Fruit fly (Drosophila melanogaster) whole organism, embryonic: ENCODE measurements around the gene CG8319.

Source experiments
- CG1024 ChIP-seq: fragments of 200-800 bp; sonication (Bioruptor generic); IDR thresholded peaks from 2 replicates; pipeline ENCODE4 v1.3.6; 2022; ENCODE audit warnings: missing biosample characterization, missing genetic modification characterization
- CG13296 ChIP-seq: fragments of 200-800 bp; sonication (Bioruptor generic); optimal IDR thresholded peaks from 3 replicates; lab custom pipeline; 2018; ENCODE audit warnings: missing biosample characterization, mild to moderate bottlenecking, missing genetic modification characterization
- CG13624 ChIP-seq: fragments of 200-800 bp; sonication (Bioruptor generic); optimal IDR thresholded peaks from 2 replicates; lab custom pipeline; 2016; ENCODE audit warnings: missing biosample characterization, missing genetic modification characterization
- CG14860 ChIP-seq: fragments of 200-800 bp; sonication (Bioruptor generic); IDR thresholded peaks from 3 replicates; pipeline ENCODE4 v1.3.6; 2022; ENCODE audit warnings: missing biosample characterization, missing genetic modification characterization; ENCODE audit not compliant: partially characterized antibody
- CG15479 ChIP-seq: fragments of 200-800 bp; sonication (Bioruptor generic); optimal IDR thresholded peaks from 3 replicates; lab custom pipeline; 2019; ENCODE audit warnings: missing biosample characterization, mild to moderate bottlenecking, missing genetic modification characterization, moderate library complexity
- CG16863 ChIP-seq: fragments of 200-800 bp; sonication (Bioruptor generic); optimal IDR thresholded peaks from 3 replicates; lab custom pipeline; 2016; ENCODE audit warnings: missing biosample characterization, missing genetic modification characterization
- CG17568 ChIP-seq: fragments of 200-800 bp; sonication (Bioruptor generic); optimal IDR thresholded peaks from 2 replicates; lab custom pipeline; 2018; ENCODE audit warnings: missing biosample characterization, mild to moderate bottlenecking, missing genetic modification characterization, moderate library complexity
- CG3407 ChIP-seq: fragments of 200-800 bp; sonication (Bioruptor generic); optimal IDR thresholded peaks from 2 replicates; lab custom pipeline; 2018; ENCODE audit warnings: missing biosample characterization, mild to moderate bottlenecking, missing genetic modification characterization
- CG4360 ChIP-seq: fragments of 200-800 bp; sonication (Bioruptor generic); IDR thresholded peaks from 2 replicates; pipeline ENCODE4 v1.3.6; 2022; ENCODE audit warnings: missing biosample characterization, missing genetic modification characterization
- CG4617 ChIP-seq: fragments of 200-800 bp; sonication (Bioruptor generic); optimal IDR thresholded peaks from 3 replicates; lab custom pipeline; 2016; ENCODE audit warnings: missing biosample characterization, missing genetic modification characterization, borderline replicate concordance
- CG6791 ChIP-seq: fragments of 200-800 bp; sonication (Bioruptor generic); IDR thresholded peaks from 3 replicates; pipeline ENCODE4 v1.3.6; 2022; ENCODE audit warnings: missing biosample characterization, missing genetic modification characterization; ENCODE audit not compliant: partially characterized antibody
- CG8478 ChIP-seq: fragments of >200 bp; optimal IDR thresholded peaks from 2 replicates; lab custom pipeline; 2018
- CG9609 ChIP-seq: fragments of 200-800 bp; sonication (Bioruptor generic); optimal IDR thresholded peaks from 3 replicates; lab custom pipeline; 2016; ENCODE audit warnings: missing biosample characterization, missing genetic modification characterization
- Camta ChIP-seq: fragments of 200-800 bp; sonication (Bioruptor generic); optimal IDR thresholded peaks from 2 replicates; lab custom pipeline; 2016; ENCODE audit warnings: missing biosample characterization, missing genetic modification characterization
- CkIIα-i1 ChIP-seq: fragments of 200-800 bp; sonication (Bioruptor generic); IDR thresholded peaks from 2 replicates; pipeline ENCODE4 v1.3.6; 2022; ENCODE audit warnings: missing biosample characterization, missing genetic modification characterization
- CoRest ChIP-seq: fragments of 200-800 bp; sonication (Bioruptor generic); optimal IDR thresholded peaks from 3 replicates; lab custom pipeline; 2018; ENCODE audit warnings: missing biosample characterization, mild to moderate bottlenecking, missing genetic modification characterization, moderate library complexity
- D19A ChIP-seq: fragments of 200-800 bp; optimal IDR thresholded peaks from 3 replicates; lab custom pipeline; 2019; ENCODE audit warnings: missing biosample characterization, mild to moderate bottlenecking, missing genetic modification characterization, moderate library complexity
- Dbx ChIP-seq: fragments of 200-800 bp; sonication (Bioruptor generic); IDR thresholded peaks from 3 replicates; pipeline ENCODE4 v1.3.6; 2022; ENCODE audit warnings: missing biosample characterization, missing genetic modification characterization
- Dref ChIP-seq: fragments of 200-800 bp; sonication (Bioruptor generic); IDR thresholded peaks from 2 replicates; pipeline ENCODE4 v1.3.6; 2022; ENCODE audit warnings: missing biosample characterization, missing genetic modification characterization
- ERR ChIP-seq: fragments of 200-800 bp; sonication (Bioruptor generic); optimal IDR thresholded peaks from 2 replicates; lab custom pipeline; 2016; ENCODE audit warnings: missing biosample characterization, missing genetic modification characterization
- Ets65A ChIP-seq: fragments of 200-800 bp; sonication (Bioruptor generic); peaks from one replicate; lab custom pipeline; 2016; ENCODE audit warnings: missing biosample characterization, missing genetic modification characterization
- HLHmδ ChIP-seq: fragments of 200-800 bp; sonication (Bioruptor generic); optimal IDR thresholded peaks from 2 replicates; lab custom pipeline; 2018; ENCODE audit warnings: missing biosample characterization, mild to moderate bottlenecking, missing genetic modification characterization, moderate library complexity
- HmgD ChIP-seq: fragments of 200-800 bp; sonication (Bioruptor generic); optimal IDR thresholded peaks from 3 replicates; lab custom pipeline; 2016; ENCODE audit warnings: missing biosample characterization, missing genetic modification characterization
- Jarid2 ChIP-seq: fragments of 200-800 bp; sonication (Bioruptor generic); optimal IDR thresholded peaks from 3 replicates; lab custom pipeline; 2017; ENCODE audit warnings: mild to moderate bottlenecking, missing biosample characterization, missing genetic modification reagents, missing genetic modification characterization
- Nf-YB ChIP-seq: fragments of 200-800 bp; sonication (Bioruptor generic); optimal IDR thresholded peaks from 3 replicates; lab custom pipeline; 2019; ENCODE audit warnings: missing biosample characterization, mild to moderate bottlenecking, missing genetic modification characterization, moderate library complexity
- NfI ChIP-seq: fragments of 200-800 bp; sonication (Bioruptor generic); optimal IDR thresholded peaks from 3 replicates; lab custom pipeline; 2018; ENCODE audit warnings: missing biosample characterization, mild to moderate bottlenecking, missing genetic modification characterization, moderate library complexity
- Xbp1 ChIP-seq: fragments of 200-800 bp; sonication (Bioruptor generic); optimal IDR thresholded peaks from 3 replicates; lab custom pipeline; 2016; ENCODE audit warnings: missing biosample characterization, mild to moderate bottlenecking, missing genetic modification characterization
- ato ChIP-seq: fragments of 200-800 bp; sonication (Bioruptor generic); IDR thresholded peaks from 2 replicates; pipeline ENCODE4 v1.3.6; 2022; ENCODE audit warnings: missing biosample characterization, missing genetic modification characterization; ENCODE audit not compliant: partially characterized antibody
- cg ChIP-seq: fragments of 200-800 bp; sonication (Bioruptor generic); optimal IDR thresholded peaks from 3 replicates; lab custom pipeline; 2019; ENCODE audit warnings: missing biosample characterization, mild to moderate bottlenecking, missing genetic modification characterization, moderate library complexity
- chm ChIP-seq: fragments of 200-800 bp; sonication (Bioruptor generic); IDR thresholded peaks from 2 replicates; pipeline ENCODE4 v1.3.6; 2022; ENCODE audit warnings: missing biosample characterization, missing genetic modification characterization
- dan ChIP-seq: fragments of 200-800 bp; sonication (Bioruptor generic); IDR thresholded peaks from 2 replicates; pipeline ENCODE4 v1.3.6; 2022; ENCODE audit warnings: missing biosample characterization, missing genetic modification characterization
- dimm ChIP-seq: fragments of 200-800 bp; sonication (Bioruptor generic); IDR thresholded peaks from 2 replicates; pipeline ENCODE4 v1.3.6; 2022; ENCODE audit warnings: missing biosample characterization, missing genetic modification characterization
- eyg ChIP-seq: fragments of 200-800 bp; sonication (Bioruptor generic); optimal IDR thresholded peaks from 3 replicates; lab custom pipeline; 2016; ENCODE audit warnings: missing biosample characterization, missing genetic modification characterization
- grau ChIP-seq: fragments of 200-800 bp; optimal IDR thresholded peaks from 3 replicates; lab custom pipeline; 2019; ENCODE audit warnings: missing biosample characterization, mild to moderate bottlenecking, missing genetic modification characterization, moderate library complexity
- grn ChIP-seq: fragments of 200-800 bp; sonication (Bioruptor generic); optimal IDR thresholded peaks from 3 replicates; lab custom pipeline; 2017; ENCODE audit warnings: missing biosample characterization, missing genetic modification characterization
- hbn ChIP-seq: fragments of 200-800 bp; sonication (Bioruptor generic); IDR thresholded peaks from 2 replicates; pipeline ENCODE4 v1.3.6; 2022; ENCODE audit warnings: missing biosample characterization, missing genetic modification characterization; ENCODE audit not compliant: partially characterized antibody
- ind ChIP-seq: fragments of 200-800 bp; sonication (Bioruptor generic); optimal IDR thresholded peaks from 3 replicates; lab custom pipeline; 2016; ENCODE audit warnings: missing biosample characterization, missing genetic modification characterization
- jumu ChIP-seq: fragments of 200-800 bp; sonication (Bioruptor generic); optimal IDR thresholded peaks from 3 replicates; lab custom pipeline; 2016; ENCODE audit warnings: missing biosample characterization, missing genetic modification characterization
- kay ChIP-seq: fragments of 200-800 bp; sonication (Bioruptor generic); optimal IDR thresholded peaks from 2 replicates; lab custom pipeline; 2016; ENCODE audit warnings: missing biosample characterization, missing genetic modification characterization
- lab ChIP-seq: fragments of 200-800 bp; sonication (Bioruptor generic); optimal IDR thresholded peaks from 3 replicates; lab custom pipeline; 2017; ENCODE audit warnings: missing biosample characterization, missing genetic modification characterization, mild to moderate bottlenecking, moderate library complexity, missing genetic modification reagents
- onecut ChIP-seq: fragments of 200-800 bp; sonication (Bioruptor generic); IDR thresholded peaks from 2 replicates; pipeline ENCODE4 v1.3.6; 2022; ENCODE audit warnings: missing biosample characterization, missing genetic modification characterization
- salm ChIP-seq: fragments of 200-800 bp; sonication (Bioruptor generic); optimal IDR thresholded peaks from 2 replicates; lab custom pipeline; 2018; ENCODE audit warnings: missing biosample characterization, mild to moderate bottlenecking, missing genetic modification characterization
- sens-2 ChIP-seq: fragments of 200-800 bp; sonication (Bioruptor generic); IDR thresholded peaks from 2 replicates; pipeline ENCODE4 v1.3.6; 2022; ENCODE audit warnings: missing biosample characterization, missing genetic modification characterization
- sisA ChIP-seq: fragments of 200-800 bp; sonication (Bioruptor generic); IDR thresholded peaks from 2 replicates; pipeline ENCODE4 v1.3.6; 2022; ENCODE audit warnings: missing biosample characterization, missing genetic modification characterization
- tgo ChIP-seq: fragments of 200-800 bp; sonication (Bioruptor generic); IDR thresholded peaks from 3 replicates; pipeline ENCODE4 v1.3.6; 2022; ENCODE audit warnings: missing biosample characterization, missing genetic modification characterization
- trh ChIP-seq: fragments of 200-800 bp; sonication (Bioruptor generic); optimal IDR thresholded peaks from 2 replicates; lab custom pipeline; 2016; ENCODE audit warnings: missing biosample characterization, missing genetic modification characterization

CG8319 gene

DNA sequence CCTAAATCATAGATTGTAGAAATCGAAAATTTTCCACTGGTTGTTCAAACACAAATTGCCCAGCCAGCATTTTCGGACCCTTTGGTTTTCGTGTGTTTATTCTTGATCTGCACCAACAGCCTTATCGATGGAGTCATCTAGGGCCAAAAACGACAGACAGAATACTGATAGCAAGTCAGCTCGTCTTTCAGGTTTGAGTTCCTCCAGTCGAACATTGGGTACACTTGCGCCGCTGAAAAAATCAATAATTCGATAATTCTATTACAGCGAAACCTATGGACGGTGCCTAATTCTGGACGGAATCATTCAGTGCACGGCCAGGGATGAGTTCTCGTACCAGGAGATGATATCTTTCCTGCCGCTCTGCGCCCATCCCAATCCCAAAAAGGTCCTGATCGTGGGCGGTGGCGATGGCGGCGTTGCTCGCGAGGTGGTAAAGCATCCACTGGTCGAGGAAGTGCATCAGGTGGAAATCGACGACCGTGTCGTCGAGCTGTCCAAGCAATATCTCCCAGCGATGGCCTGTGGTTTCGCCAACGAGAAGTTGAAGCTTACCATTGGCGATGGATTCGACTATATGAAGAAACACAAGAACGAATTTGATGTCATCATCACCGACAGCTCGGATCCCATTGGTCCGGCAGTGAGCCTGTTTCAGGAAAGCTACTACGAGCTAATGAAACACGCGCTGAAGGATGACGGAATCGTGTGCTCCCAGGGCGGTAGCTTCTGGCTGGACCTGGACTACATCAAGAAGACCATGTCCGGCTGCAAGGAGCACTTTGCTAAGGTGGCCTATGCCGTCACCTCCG is 5.2 kb downstream of the CG8319 start:
- no peak for TF ChIP-seq Nf-YB (GFP tag; lab: Kevin White, UChicago)
- no peak for TF ChIP-seq CG3407 (GFP tag; lab: Kevin White, UChicago)
- no peak for TF ChIP-seq CG13296 (GFP tag; lab: Kevin White, UChicago)
- no peak for TF ChIP-seq CG13624 (GFP tag; lab: Kevin White, UChicago)
- TF ChIP-seq Dref (GFP tag; lab: Robert Waterston, UW): no peak
- no peak for TF ChIP-seq Camta (GFP tag; lab: Kevin White, UChicago)
- TF ChIP-seq CG9609 (GFP tag; lab: Kevin White, UChicago): no peak
- no peak for TF ChIP-seq Dbx
- no peak for TF ChIP-seq ERR (GFP tag; lab: Kevin White, UChicago)
- peak; percentile 81 for TF ChIP-seq onecut (GFP tag; lab: Robert Waterston, UW)
- no peak for TF ChIP-seq lab (GFP tag; lab: Kevin White, UChicago)
- peak; percentile 67 for TF ChIP-seq D19A (tag; lab: Kevin White, UChicago)
- peak; percentile 72 for TF ChIP-seq CG15479 (GFP tag; lab: Kevin White, UChicago)
- no peak for TF ChIP-seq CG17568 (GFP tag; lab: Kevin White, UChicago)
- no peak for TF ChIP-seq ind (GFP tag; lab: Kevin White, UChicago)
- no peak for TF ChIP-seq dan (GFP tag; lab: Robert Waterston, UW)
- TF ChIP-seq tgo (GFP tag; lab: Robert Waterston, UW): no peak
- TF ChIP-seq grau: no peak
- TF ChIP-seq CG8478: peak; percentile 27
- peak; percentile 91 for TF ChIP-seq Ets65A (GFP tag; lab: Kevin White, UChicago)
- TF ChIP-seq dimm (GFP tag; lab: Robert Waterston, UW): no peak
- TF ChIP-seq sens-2 (GFP tag; lab: Robert Waterston, UW): no peak
- TF ChIP-seq chm: no peak
- TF ChIP-seq CG4617 (GFP tag; lab: Kevin White, UChicago): no peak
- no peak for TF ChIP-seq trh (GFP tag; lab: Kevin White, UChicago)
- 0 out of 2 replicates have a peak, but pooled peaks have one; percentile 23 for TF ChIP-seq ato (GFP tag; lab: Robert Waterston, UW)
- TF ChIP-seq CG6791 (GFP tag; lab: Robert Waterston, UW): no peak
- no peak for TF ChIP-seq jumu (GFP tag; lab: Kevin White, UChicago)
- no peak for TF ChIP-seq NfI (GFP tag; lab: Kevin White, UChicago)
- no peak for TF ChIP-seq CG16863 (GFP tag; lab: Kevin White, UChicago)
- TF ChIP-seq CG1024 (GFP tag; lab: Robert Waterston, UW): no peak
- no peak for TF ChIP-seq CkIIα-i1
- TF ChIP-seq CG4360 (GFP tag; lab: Robert Waterston, UW): no peak
- TF ChIP-seq cg (GFP tag; lab: Kevin White, UChicago): no peak
- TF ChIP-seq sisA: no peak
- no peak for TF ChIP-seq kay (GFP tag; lab: Kevin White, UChicago)
- TF ChIP-seq CoRest (tag; lab: Kevin White, UChicago): no peak
- peak; percentile 47 for TF ChIP-seq grn
- TF ChIP-seq Xbp1: no peak
- no peak for TF ChIP-seq salm (tag; lab: Kevin White, UChicago)
- TF ChIP-seq HmgD: no peak
- TF ChIP-seq hbn (GFP tag; lab: Robert Waterston, UW): no peak
- no peak for TF ChIP-seq Jarid2 (GFP tag; lab: Kevin White, UChicago)
- TF ChIP-seq CG14860 (GFP tag; lab: Robert Waterston, UW): no peak
- TF ChIP-seq eyg: no peak
- TF ChIP-seq HLHmδ (GFP tag; lab: Kevin White, UChicago): no peak
